Worm (Caenorhabditis elegans) whole organism, late embryonic: Measurements from ENCODE around the gene ham-3.

Experiments used
- C08G9.2 ChIP-seq: sonication (generic microtip); optimal IDR thresholded peaks from 2 replicates; lab custom pipeline; 2016; ENCODE audit warnings: mild to moderate bottlenecking, missing genetic modification characterization, moderate library complexity, missing compliant biosample characterization
- K09A11.1 ChIP-seq: sonication (generic microtip); optimal IDR thresholded peaks from 2 replicates; lab custom pipeline; 2017; ENCODE audit warnings: antibody characterized with exemption, mild to moderate bottlenecking, missing genetic modification characterization, missing compliant biosample characterization; ENCODE audit not compliant: insufficient read depth
- Y22D7AL.16 ChIP-seq: sonication (generic microtip); optimal IDR thresholded peaks from 2 replicates; lab custom pipeline; 2016; ENCODE audit warnings: missing genetic modification characterization, missing compliant biosample characterization
- ceh-14 ChIP-seq: sonication (generic microtip); optimal IDR thresholded peaks from 2 replicates; lab custom pipeline; 2016; ENCODE audit warnings: missing genotype, missing genetic modification characterization, missing compliant biosample characterization
- ceh-2 ChIP-seq: sonication (generic microtip); optimal IDR thresholded peaks from 2 replicates; lab custom pipeline; 2016; ENCODE audit warnings: missing genotype, missing genetic modification characterization, missing compliant biosample characterization
- ceh-22 ChIP-seq: sonication (generic microtip); optimal IDR thresholded peaks from 2 replicates; lab custom pipeline; 2017; ENCODE audit warnings: missing biosample characterization, missing genetic modification characterization
- ceh-30 ChIP-seq: fragments of 150-350 bp; optimal IDR thresholded peaks from 2 replicates; lab custom pipeline; 2014; ENCODE audit warnings: missing biosample characterization, missing genetic modification characterization
- ceh-31 ChIP-seq: sonication (generic microtip); optimal IDR thresholded peaks from 2 replicates; lab custom pipeline; 2016; ENCODE audit warnings: missing genetic modification characterization, missing compliant biosample characterization
- dve-1 ChIP-seq: sonication (generic microtip); optimal IDR thresholded peaks from 2 replicates; lab custom pipeline; 2017; ENCODE audit warnings: antibody characterized with exemption, mild to moderate bottlenecking, missing genetic modification characterization, missing compliant biosample characterization
- ets-4 ChIP-seq: sonication (generic microtip); optimal IDR thresholded peaks from 2 replicates; lab custom pipeline; 2016; ENCODE audit warnings: missing genetic modification characterization, missing compliant biosample characterization
- fax-1 ChIP-seq: sonication (generic microtip); optimal IDR thresholded peaks from 2 replicates; lab custom pipeline; 2016; ENCODE audit warnings: missing genotype, missing genetic modification characterization, missing compliant biosample characterization
- gmeb-2 ChIP-seq: sonication (generic microtip); optimal IDR thresholded peaks from 2 replicates; lab custom pipeline; 2016; ENCODE audit warnings: missing genetic modification characterization, inconsistent platforms, missing compliant biosample characterization
- hlh-13 ChIP-seq: fragments of 200-800 bp; sonication (Bioruptor generic); optimal IDR thresholded peaks from 2 replicates; lab custom pipeline; 2018; ENCODE audit warnings: mild to moderate bottlenecking, missing genetic modification characterization, missing compliant biosample characterization
- hlh-15 ChIP-seq: sonication (generic microtip); optimal IDR thresholded peaks from 2 replicates; lab custom pipeline; 2016; ENCODE audit warnings: missing genetic modification characterization, missing compliant biosample characterization
- hlh-30 ChIP-seq: sonication (generic microtip); optimal IDR thresholded peaks from 2 replicates; lab custom pipeline; 2017; ENCODE audit warnings: antibody characterized with exemption, missing genetic modification characterization, missing compliant biosample characterization; ENCODE audit not compliant: insufficient read depth
- hlh-6 ChIP-seq: sonication (generic microtip); optimal IDR thresholded peaks from 2 replicates; lab custom pipeline; 2016; ENCODE audit warnings: missing genotype, missing genetic modification characterization, missing compliant biosample characterization
- lim-6 ChIP-seq: sonication (generic microtip); optimal IDR thresholded peaks from 2 replicates; lab custom pipeline; 2016; ENCODE audit warnings: missing genetic modification characterization, missing compliant biosample characterization
- lin-11 ChIP-seq: fragments of 200-800 bp; sonication (Bioruptor generic); optimal IDR thresholded peaks from 2 replicates; lab custom pipeline; 2018; ENCODE audit warnings: mild to moderate bottlenecking, missing genetic modification characterization, missing compliant biosample characterization
- madf-2 ChIP-seq: sonication (generic microtip); optimal IDR thresholded peaks from 2 replicates; lab custom pipeline; 2017; ENCODE audit warnings: missing genetic modification characterization, missing compliant biosample characterization
- mec-3 ChIP-seq: sonication (generic microtip); optimal IDR thresholded peaks from 2 replicates; lab custom pipeline; 2016; ENCODE audit warnings: borderline replicate concordance, missing genetic modification characterization, missing compliant biosample characterization
- nhr-11 ChIP-seq: fragments of 150-350 bp; optimal IDR thresholded peaks from 2 replicates; lab custom pipeline; 2014; ENCODE audit warnings: missing biosample characterization, missing genetic modification characterization
- nhr-232 ChIP-seq: sonication (generic microtip); optimal IDR thresholded peaks from 2 replicates; lab custom pipeline; 2016; ENCODE audit warnings: missing genetic modification characterization, missing compliant biosample characterization
- odd-2 ChIP-seq: sonication (generic microtip); optimal IDR thresholded peaks from 2 replicates; lab custom pipeline; 2017; ENCODE audit warnings: antibody characterized with exemption, mild to moderate bottlenecking, missing genetic modification characterization, missing compliant biosample characterization
- pat-9 ChIP-seq: fragments of 200-800 bp; sonication (Bioruptor generic); optimal IDR thresholded peaks from 2 replicates; lab custom pipeline; 2018; ENCODE audit warnings: mild to moderate bottlenecking, missing genetic modification characterization, moderate library complexity, missing compliant biosample characterization
- pax-1 ChIP-seq: fragments of 150-350 bp; optimal IDR thresholded peaks from 2 replicates; lab custom pipeline; 2014; ENCODE audit warnings: missing biosample characterization, missing genetic modification characterization
- pros-1 ChIP-seq: fragments of 150-350 bp; optimal IDR thresholded peaks from 2 replicates; lab custom pipeline; 2014; ENCODE audit warnings: missing biosample characterization, missing genetic modification reagents, missing genetic modification characterization
- rnt-1 ChIP-seq: sonication (generic microtip); optimal IDR thresholded peaks from 2 replicates; lab custom pipeline; 2016; ENCODE audit warnings: missing genetic modification characterization, missing compliant biosample characterization
- sox-2 ChIP-seq: fragments of 200-800 bp; sonication (Bioruptor generic); IDR thresholded peaks from 2 replicates; pipeline ENCODE4 v1.3.6; 2022; ENCODE audit warnings: missing genetic modification reagents, missing genetic modification characterization, missing compliant biosample characterization
- sox-4 ChIP-seq: sonication (generic microtip); optimal IDR thresholded peaks from 2 replicates; lab custom pipeline; 2017; ENCODE audit warnings: mild to moderate bottlenecking, missing genetic modification characterization, inconsistent platforms, missing compliant biosample characterization
- tbx-2 ChIP-seq: sonication (generic microtip); optimal IDR thresholded peaks from 2 replicates; lab custom pipeline; 2016; ENCODE audit warnings: missing genetic modification characterization, missing compliant biosample characterization
- tbx-7 ChIP-seq: sonication (generic microtip); optimal IDR thresholded peaks from 2 replicates; lab custom pipeline; 2016; ENCODE audit warnings: missing genotype, missing genetic modification characterization, missing compliant biosample characterization
- ttx-3 ChIP-seq: sonication (generic microtip); optimal IDR thresholded peaks from 2 replicates; lab custom pipeline; 2016; ENCODE audit warnings: missing genetic modification reagents, missing genetic modification characterization, missing compliant biosample characterization
- unc-42 ChIP-seq: sonication (generic microtip); optimal IDR thresholded peaks from 2 replicates; lab custom pipeline; 2016; ENCODE audit warnings: missing genotype, missing genetic modification characterization, missing compliant biosample characterization
- unc-55 ChIP-seq: sonication (generic microtip); optimal IDR thresholded peaks from 2 replicates; lab custom pipeline; 2017; ENCODE audit warnings: missing biosample characterization, missing genetic modification reagents, missing genetic modification characterization
- zip-5 ChIP-seq: sonication (generic microtip); optimal IDR thresholded peaks from 2 replicates; lab custom pipeline; 2016; ENCODE audit warnings: missing genetic modification characterization, missing compliant biosample characterization
- ztf-16 ChIP-seq: sonication (generic microtip); optimal IDR thresholded peaks from 2 replicates; lab custom pipeline; 2017; ENCODE audit warnings: missing genetic modification characterization, missing compliant biosample characterization

ham-3 gene

ce11 chrIII:10085574-10085973 is 35.0 kb upstream of the ham-3 start:
- no peak for TF ChIP-seq unc-55
- no peak for TF ChIP-seq ceh-30 (tag; lab: Kevin White, UChicago)
- TF ChIP-seq pat-9 (tag; lab: Kevin White, UChicago) = no peak
- TF ChIP-seq lim-6 (tag; lab: Kevin White, UChicago) = no peak
- TF ChIP-seq odd-2 (tag; lab: Kevin White, UChicago) = no peak

- TF ChIP-seq hlh-15 (no peak), fax-1 (tag; lab: Kevin White, UChicago) (no peak), sox-4 (tag; lab: Kevin White, UChicago) (no peak), gmeb-2 (no peak), ceh-14 (tag; lab: Kevin White, UChicago) (no peak), zip-5 (no peak), ets-4 (tag; lab: Kevin White, UChicago) (no peak), hlh-6 (tag; lab: Kevin White, UChicago) (no peak), ceh-31 (no peak), rnt-1 (tag; lab: Kevin White, UChicago) (no peak), sox-2 (GFP tag; lab: Robert Waterston, UW) (no peak), ceh-2 (tag; lab: Kevin White, UChicago) (no peak)
Measured at ce11 chrIII:10085983-10086382, 34.6 kb upstream of the ham-3 start, which contains the start of gene T16H12.2. T16H12.2 (plus strand) TSS chrIII:10086283.

- TF ChIP-seq rnt-1 (tag; lab: Kevin White, UChicago) (no peak), pros-1 (no peak), nhr-232 (no peak), mec-3 (tag; lab: Kevin White, UChicago) (no peak), hlh-13 (GFP tag; lab: Kevin White, UChicago) (no peak)
Measured at ce11 chrIII:10088508-10088981, 32.0 kb upstream of the ham-3 start, which contains the start of gene hal-2. hal-2 (minus strand) TSS chrIII:10088931.

ce11 chrIII:10090685-10091084 is 29.9 kb upstream of the ham-3 start, which contains the start of gene gtf-2H2C:
gtf-2H2C (minus strand) TSS chrIII:10090785.
- no peak for TF ChIP-seq hlh-13 (GFP tag; lab: Kevin White, UChicago)
- no peak for TF ChIP-seq pax-1 (tag; lab: Kevin White, UChicago)
- TF ChIP-seq ceh-14 (tag; lab: Kevin White, UChicago) = no peak
- no peak for TF ChIP-seq C08G9.2 (tag; lab: Kevin White, UChicago)
- no peak for TF ChIP-seq pat-9 (tag; lab: Kevin White, UChicago)
- TF ChIP-seq unc-42 (tag; lab: Kevin White, UChicago) = no peak
- no peak for TF ChIP-seq nhr-11 (tag; lab: Kevin White, UChicago)
- TF ChIP-seq lin-11 (tag; lab: Kevin White, UChicago) = no peak

ce11 chrIII:10093093-10093492 is 27.5 kb upstream of the ham-3 start:
- TF ChIP-seq tbx-2 (tag; lab: Kevin White, UChicago) = no peak
- no peak for TF ChIP-seq pros-1
- TF ChIP-seq ceh-22 (tag; lab: Kevin White, UChicago) = no peak
- no peak for TF ChIP-seq zip-5
- no peak for TF ChIP-seq sox-4 (tag; lab: Kevin White, UChicago)
- no peak for TF ChIP-seq sox-2 (GFP tag; lab: Robert Waterston, UW)
- TF ChIP-seq C08G9.2 (tag; lab: Kevin White, UChicago) = no peak
- TF ChIP-seq tbx-7 (tag; lab: Kevin White, UChicago) = no peak
- TF ChIP-seq K09A11.1 (tag; lab: Kevin White, UChicago) = no peak
- no peak for TF ChIP-seq ttx-3 (tag; lab: Kevin White, UChicago)
- no peak for TF ChIP-seq fax-1 (tag; lab: Kevin White, UChicago)
- TF ChIP-seq dve-1 (tag; lab: Kevin White, UChicago) = no peak
- no peak for TF ChIP-seq Y22D7AL.16 (tag; lab: Kevin White, UChicago)
- TF ChIP-seq ztf-16 = no peak
- TF ChIP-seq lin-11 (tag; lab: Kevin White, UChicago) = no peak
- TF ChIP-seq madf-2 (tag; lab: Kevin White, UChicago) = no peak
- TF ChIP-seq hlh-30 (tag; lab: Kevin White, UChicago) = no peak
